Fruit fly (Drosophila melanogaster): ENCODE results near the gene Gal.

The Gal gene

dm6 chr2L:6006508-6007232, at the start of gene Gal:
Gene Gal, minus strand, starts transcription at chr2L:6006827.
- TF ChIP-seq CG12768 (GFP tag; optimal IDR thresholded peaks at IDR 0.05) (peak; percentile 27), Mnt (GFP tag; optimal IDR thresholded peaks at IDR 0.05) (no peak), cic (GFP tag; optimal IDR thresholded peaks at IDR 0.05) (no peak), CG1620 (GFP tag; optimal IDR thresholded peaks at IDR 0.05) (no peak), CG7045 (GFP tag; optimal IDR thresholded peaks at IDR 0.05) (no peak), Crg-1 (GFP tag; optimal IDR thresholded peaks at IDR 0.05) (no peak)

- TF ChIP-seq Crg-1 (GFP tag; optimal IDR thresholded peaks at IDR 0.05) (no peak), CG7045 (GFP tag; optimal IDR thresholded peaks at IDR 0.05) (no peak), CG7101 (tag; optimal IDR thresholded peaks at IDR 0.05) (no peak), bab1 (GFP tag; optimal IDR thresholded peaks at IDR 0.05) (no peak), CG5204 (GFP tag; optimal IDR thresholded peaks at IDR 0.05) (no peak), Mnt (GFP tag; optimal IDR thresholded peaks at IDR 0.05) (no peak), CG12768 (GFP tag; optimal IDR thresholded peaks at IDR 0.05) (no peak), CG14711 (tag; optimal IDR thresholded peaks at IDR 0.05) (no peak), toe (GFP tag; optimal IDR thresholded peaks at IDR 0.05) (no peak), ovo (GFP tag; optimal IDR thresholded peaks at IDR 0.05) (no peak), kay (GFP tag; ENCODE audit: borderline replicate concordance) (no peak)
Measured at dm6 chr2L:6053874-6054469, 47.3 kb upstream of the Gal start, which contains the start of gene CG13995. Gene CG13995, plus strand, starts transcription at chr2L:6054302.

- no peak for TF ChIP-seq CG5204 (GFP tag; optimal IDR thresholded peaks at IDR 0.05)
- peak; percentile 90 for TF ChIP-seq toe (GFP tag; optimal IDR thresholded peaks at IDR 0.05)
- TF ChIP-seq cnc (optimal IDR thresholded peaks at IDR 0.05) = no peak
- TF ChIP-seq bab1 (GFP tag; optimal IDR thresholded peaks at IDR 0.05) = peak; percentile 95
- peak; percentile 57 for TF ChIP-seq CG1620 (GFP tag; optimal IDR thresholded peaks at IDR 0.05)
- peak; percentile 60 for TF ChIP-seq cic (GFP tag; optimal IDR thresholded peaks at IDR 0.05)
- TF ChIP-seq pad (GFP tag; optimal IDR thresholded peaks at IDR 0.05) = peak; percentile 59
- TF ChIP-seq kay (GFP tag; ENCODE audit: borderline replicate concordance) = no peak
- TF ChIP-seq Crg-1 (GFP tag; optimal IDR thresholded peaks at IDR 0.05) = peak; percentile 34
- TF ChIP-seq ovo (GFP tag; optimal IDR thresholded peaks at IDR 0.05) = peak; percentile 3
- peak; percentile 94 for TF ChIP-seq CG11617 (GFP tag; optimal IDR thresholded peaks at IDR 0.05)
- TF ChIP-seq Hr96 (GFP tag; optimal IDR thresholded peaks at IDR 0.05) = peak; percentile 95
- TF ChIP-seq CG12768 (GFP tag; optimal IDR thresholded peaks at IDR 0.05) = peak; percentile 90
- peak; percentile 88 for TF ChIP-seq CG14711 (tag; optimal IDR thresholded peaks at IDR 0.05)
- TF ChIP-seq CG7101 (tag; optimal IDR thresholded peaks at IDR 0.05) = peak; percentile 94
- peak; percentile 94 for TF ChIP-seq CG7045 (GFP tag; optimal IDR thresholded peaks at IDR 0.05)
- TF ChIP-seq CG33017 (tag; optimal IDR thresholded peaks at IDR 0.05) = peak; percentile 96
- peak; percentile 66 for TF ChIP-seq Mnt (GFP tag; optimal IDR thresholded peaks at IDR 0.05)
- peak; percentile 47 for TF ChIP-seq Clk (GFP tag; optimal IDR thresholded peaks at IDR 0.05)
- TF ChIP-seq tj (GFP tag; optimal IDR thresholded peaks at IDR 0.05) = peak; percentile 71
Measured at dm6 chr2L:6051212-6051621, 44.6 kb upstream of the Gal start.

dm6 chr2L:6050575-6050974, 43.9 kb upstream of the Gal start, which contains the start of gene CG9135:
Gene CG9135, plus strand, starts transcription at chr2L:6050800.
- TF ChIP-seq bab1 (GFP tag; optimal IDR thresholded peaks at IDR 0.05) (peak; percentile 24), ovo (GFP tag; optimal IDR thresholded peaks at IDR 0.05) (no peak)

dm6 chr2L:6048542-6048941, 41.9 kb upstream of the Gal start, which contains the start of the genes CG34179 and slmo:
Gene CG34179, minus strand, starts transcription at chr2L:6048706.
Gene slmo, minus strand, starts transcription at chr2L:6048706.
- TF ChIP-seq CG7101 (tag; optimal IDR thresholded peaks at IDR 0.05) (no peak), cic (GFP tag; optimal IDR thresholded peaks at IDR 0.05) (no peak), tj (GFP tag; optimal IDR thresholded peaks at IDR 0.05) (peak; percentile 84), Hr96 (GFP tag; optimal IDR thresholded peaks at IDR 0.05) (no peak), CG33017 (tag; optimal IDR thresholded peaks at IDR 0.05) (no peak), kay (GFP tag; ENCODE audit: borderline replicate concordance) (no peak), Crg-1 (GFP tag; optimal IDR thresholded peaks at IDR 0.05) (no peak), toe (GFP tag; optimal IDR thresholded peaks at IDR 0.05) (no peak)

- TF ChIP-seq tj (GFP tag; optimal IDR thresholded peaks at IDR 0.05) (peak; percentile 25), CG7045 (GFP tag; optimal IDR thresholded peaks at IDR 0.05) (no peak), kay (GFP tag; ENCODE audit: borderline replicate concordance) (no peak), pad (GFP tag; optimal IDR thresholded peaks at IDR 0.05) (peak; percentile 44), CG1620 (GFP tag; optimal IDR thresholded peaks at IDR 0.05) (peak; percentile 17), CG12768 (GFP tag; optimal IDR thresholded peaks at IDR 0.05) (peak; percentile 32), bab1 (GFP tag; optimal IDR thresholded peaks at IDR 0.05) (peak; percentile 72), Mnt (GFP tag; optimal IDR thresholded peaks at IDR 0.05) (peak; percentile 91), CG33017 (tag; optimal IDR thresholded peaks at IDR 0.05) (no peak), Hr96 (GFP tag; optimal IDR thresholded peaks at IDR 0.05) (peak; percentile 3), Clk (GFP tag; optimal IDR thresholded peaks at IDR 0.05) (no peak), cic (GFP tag; optimal IDR thresholded peaks at IDR 0.05) (peak; percentile 2), CG7101 (tag; optimal IDR thresholded peaks at IDR 0.05) (peak; percentile 54), CG14711 (tag; optimal IDR thresholded peaks at IDR 0.05) (peak; percentile 20), ovo (GFP tag; optimal IDR thresholded peaks at IDR 0.05) (peak; percentile 43), CG5204 (GFP tag; optimal IDR thresholded peaks at IDR 0.05) (no peak), CG11617 (GFP tag; optimal IDR thresholded peaks at IDR 0.05) (peak; percentile 35)
Measured at dm6 chr2L:6047528-6048160, 41.0 kb upstream of the Gal start, which contains the start of gene IPIP. Gene IPIP, plus strand, starts transcription at chr2L:6048002.
